Worm (Caenorhabditis elegans) whole organism, young adult: Measurements from ENCODE around the gene T01B7.5.
A peak's percentile ranks its signal among the peaks of the same experiment; 100 is the strongest.

Experiments used
- B0336.3 ChIP-seq: fragments of 200-800 bp; sonication (Bioruptor generic); IDR thresholded peaks from 2 replicates; pipeline ENCODE4 v1.3.6; 2022; ENCODE audit warnings: missing genetic modification characterization, missing compliant biosample characterization
- C06A6.2 ChIP-seq: fragments of 200-800 bp; sonication (Bioruptor generic); conservative IDR thresholded peaks from 2 replicates; pipeline ENCODE4 v1.3.6; 2022; ENCODE audit warnings: missing genetic modification characterization, missing compliant biosample characterization
- D2030.7 ChIP-seq: fragments of 200-800 bp; sonication (Bioruptor generic); IDR thresholded peaks from 2 replicates; pipeline ENCODE4 v1.3.6; 2022; ENCODE audit warnings: missing genetic modification reagents, missing genetic modification characterization, missing compliant biosample characterization
- F10E7.11 ChIP-seq: sonication (generic microtip); optimal IDR thresholded peaks from 2 replicates; lab custom pipeline; 2017; ENCODE audit warnings: mild to moderate bottlenecking, missing genetic modification characterization, moderate library complexity, missing compliant biosample characterization
- F39B2.1 ChIP-seq: fragments of 200-800 bp; sonication (Bioruptor generic); IDR thresholded peaks from 2 replicates; pipeline ENCODE4 v1.3.6; 2022; ENCODE audit warnings: missing genetic modification reagents, missing genetic modification characterization, missing compliant biosample characterization
- F49E8.2 ChIP-seq: sonication (generic microtip); optimal IDR thresholded peaks from 3 replicates; lab custom pipeline; 2017; ENCODE audit warnings: missing genetic modification characterization, mild to moderate bottlenecking, missing compliant biosample characterization, antibody characterized with exemption, moderate library complexity; ENCODE audit not compliant: insufficient read depth
- F55B11.4 ChIP-seq: sonication (generic microtip); optimal IDR thresholded peaks from 2 replicates; lab custom pipeline; 2016; ENCODE audit warnings: missing compliant biosample characterization, missing genetic modification characterization, borderline replicate concordance; ENCODE audit not compliant: insufficient read depth
- F57A8.1 ChIP-seq: fragments of 200-800 bp; sonication (Bioruptor generic); optimal IDR thresholded peaks from 2 replicates; lab custom pipeline; 2018; ENCODE audit warnings: mild to moderate bottlenecking, missing genetic modification characterization, moderate library complexity, missing compliant biosample characterization
- F57C9.4 ChIP-seq: sonication (generic microtip); optimal IDR thresholded peaks from 2 replicates; lab custom pipeline; 2017; ENCODE audit warnings: mild to moderate bottlenecking, missing genetic modification characterization, missing compliant biosample characterization
- K12H6.12 ChIP-seq: fragments of 200-800 bp; sonication (Bioruptor generic); optimal IDR thresholded peaks from 2 replicates; lab custom pipeline; 2018; ENCODE audit warnings: mild to moderate bottlenecking, missing genetic modification characterization, missing compliant biosample characterization
- Y56A3A.18 ChIP-seq: fragments of 200-800 bp; sonication (Bioruptor generic); IDR thresholded peaks from 2 replicates; pipeline ENCODE4 v1.3.6; 2022; ENCODE audit warnings: missing genetic modification reagents, missing genetic modification characterization, missing compliant biosample characterization
- Y95B8A.8 ChIP-seq: fragments of 200-800 bp; sonication (Bioruptor generic); IDR thresholded peaks from 2 replicates; pipeline ENCODE4 v1.3.6; 2022; ENCODE audit warnings: missing genetic modification reagents, missing genetic modification characterization, missing compliant biosample characterization
- ama-1 ChIP-seq, 3 experiments: fragments of 150-350 bp in 1 of 3; sonication (generic microtip) in 2 of 3; optimal IDR thresholded peaks; 2 replicates each; lab custom pipeline; 2014 to 2018; ENCODE audit warnings: missing biosample characterization in 2 of 3, missing genetic modification characterization in 2 of 3, missing genetic modification reagents in 2 of 3
- aptf-3 ChIP-seq: fragments of 200-800 bp; sonication (Bioruptor generic); IDR thresholded peaks from 2 replicates; pipeline ENCODE4 v1.3.6; 2022; ENCODE audit warnings: missing genetic modification characterization, missing compliant biosample characterization
- attf-3 ChIP-seq: fragments of 200-800 bp; sonication (Bioruptor generic); conservative IDR thresholded peaks from 2 replicates; pipeline ENCODE4 v1.3.6; 2022; ENCODE audit warnings: missing genetic modification reagents, missing genetic modification characterization, missing compliant biosample characterization
- attf-6 ChIP-seq: fragments of 200-800 bp; sonication (Bioruptor generic); IDR thresholded peaks from 2 replicates; pipeline ENCODE4 v1.3.6; 2022; ENCODE audit warnings: missing genetic modification reagents, missing genetic modification characterization, missing compliant biosample characterization
- ccch-3 ChIP-seq: fragments of 200-800 bp; sonication (Bioruptor generic); optimal IDR thresholded peaks from 2 replicates; lab custom pipeline; 2018; ENCODE audit warnings: mild to moderate bottlenecking, missing genetic modification characterization, missing compliant biosample characterization
- cebp-1 ChIP-seq, 2 experiments: fragments of 200-800 bp in 1 of 2; sonication (Bioruptor generic) in 1 of 2; sonication (generic microtip) in 1 of 2; IDR thresholded peaks in 1 of 2; optimal IDR thresholded peaks in 1 of 2; 2 replicates each; pipeline versions ENCODE4 v1.3.6 to Lab custom; 2017 to 2022; ENCODE audit warnings: missing compliant biosample characterization in 2 of 2, missing genetic modification characterization in 2 of 2, mild to moderate bottlenecking in 1 of 2, missing genetic modification reagents in 1 of 2, moderate library complexity in 1 of 2
- ceh-100 ChIP-seq: fragments of 200-800 bp; sonication (Bioruptor generic); IDR thresholded peaks from 2 replicates; pipeline ENCODE4 v1.3.6; 2022; ENCODE audit warnings: missing genetic modification reagents, missing genetic modification characterization, missing compliant biosample characterization
- ceh-40 ChIP-seq: fragments of 200-800 bp; sonication (Bioruptor generic); IDR thresholded peaks from 2 replicates; pipeline ENCODE4 v1.3.6; 2022; ENCODE audit warnings: missing genetic modification characterization, missing compliant biosample characterization
- ceh-91 ChIP-seq: fragments of 200-800 bp; sonication (Bioruptor generic); IDR thresholded peaks from 2 replicates; pipeline ENCODE4 v1.3.6; 2022; ENCODE audit warnings: missing genetic modification reagents, missing genetic modification characterization, missing compliant biosample characterization
- die-1 ChIP-seq: sonication (generic microtip); optimal IDR thresholded peaks from 2 replicates; lab custom pipeline; 2016; ENCODE audit warnings: missing genotype, mild to moderate bottlenecking, missing genetic modification characterization, missing compliant biosample characterization
- dpff-1 ChIP-seq: sonication (generic microtip); optimal IDR thresholded peaks from 2 replicates; lab custom pipeline; 2017; ENCODE audit warnings: mild to moderate bottlenecking, missing genetic modification characterization, missing compliant biosample characterization
- dpl-1 ChIP-seq: fragments of 150-350 bp; optimal IDR thresholded peaks from 2 replicates; lab custom pipeline; 2014; ENCODE audit warnings: missing biosample characterization, missing genetic modification reagents, missing genetic modification characterization
- him-1 ChIP-seq: sonication (generic microtip); optimal IDR thresholded peaks from 2 replicates; lab custom pipeline; 2016; ENCODE audit warnings: missing genotype, missing genetic modification reagents, missing genetic modification characterization, missing compliant biosample characterization
- hlh-12 ChIP-seq: sonication (generic microtip); optimal IDR thresholded peaks from 2 replicates; lab custom pipeline; 2016; ENCODE audit warnings: missing genetic modification characterization, missing compliant biosample characterization
- hmg-1.2 ChIP-seq: fragments of 200-800 bp; sonication (Bioruptor generic); IDR thresholded peaks from 2 replicates; pipeline ENCODE4 v1.3.6; 2022; ENCODE audit warnings: missing genetic modification reagents, missing genetic modification characterization, missing compliant biosample characterization
- lag-1 ChIP-seq: fragments of 200-800 bp; sonication (Bioruptor generic); IDR thresholded peaks from 2 replicates; pipeline ENCODE4 v1.3.6; 2022; ENCODE audit warnings: missing genetic modification reagents, missing genetic modification characterization, missing compliant biosample characterization
- lin-26 ChIP-seq: fragments of 200-800 bp; sonication (Bioruptor generic); IDR thresholded peaks from 2 replicates; pipeline ENCODE4 v1.3.6; 2022; ENCODE audit warnings: missing genetic modification reagents, missing genetic modification characterization, missing compliant biosample characterization
- lin-35 ChIP-seq, 3 experiments: fragments of 150-350 bp in 2 of 3; sonication (generic microtip) in 1 of 3; optimal IDR thresholded peaks; 2 replicates each; lab custom pipeline; 2014 to 2018; ENCODE audit warnings: missing biosample characterization in 3 of 3, missing genetic modification characterization in 3 of 3, missing genetic modification reagents in 3 of 3
- lin-40 ChIP-seq: sonication (generic microtip); optimal IDR thresholded peaks from 2 replicates; lab custom pipeline; 2016; ENCODE audit warnings: missing genetic modification characterization, mild to moderate bottlenecking, missing compliant biosample characterization, missing genotype, missing genetic modification reagents
- lsl-1 ChIP-seq: fragments of 200-800 bp; sonication (Bioruptor generic); optimal IDR thresholded peaks from 2 replicates; lab custom pipeline; 2018; ENCODE audit warnings: mild to moderate bottlenecking, missing genetic modification characterization, moderate library complexity, missing compliant biosample characterization
- lsy-27 ChIP-seq: sonication (generic microtip); optimal IDR thresholded peaks from 2 replicates; lab custom pipeline; 2017; ENCODE audit warnings: missing genetic modification characterization, mild to moderate bottlenecking, missing compliant biosample characterization, antibody characterized with exemption, missing genotype, borderline replicate concordance; ENCODE audit not compliant: insufficient read depth
- madf-8 ChIP-seq: fragments of 200-800 bp; sonication (Bioruptor generic); conservative IDR thresholded peaks from 2 replicates; pipeline ENCODE4 v1.3.6; 2022; ENCODE audit warnings: missing genetic modification reagents, missing genetic modification characterization, missing compliant biosample characterization
- mcd-1 ChIP-seq: fragments of 200-800 bp; sonication (Bioruptor generic); IDR thresholded peaks from 2 replicates; pipeline ENCODE4 v1.3.6; 2022; ENCODE audit warnings: missing genetic modification reagents, missing genetic modification characterization, missing compliant biosample characterization
- nhr-120 ChIP-seq: fragments of 200-800 bp; sonication (Bioruptor generic); IDR thresholded peaks from 2 replicates; pipeline ENCODE4 v1.3.6; 2022; ENCODE audit warnings: missing genetic modification characterization, missing compliant biosample characterization
- nhr-80 ChIP-seq: sonication (generic microtip); optimal IDR thresholded peaks from 2 replicates; lab custom pipeline; 2016; ENCODE audit warnings: missing genetic modification characterization, missing compliant biosample characterization
- pbrm-1 ChIP-seq: fragments of 200-800 bp; sonication (Bioruptor generic); IDR thresholded peaks from 2 replicates; pipeline ENCODE4 v1.3.6; 2022; ENCODE audit warnings: missing genetic modification reagents, missing genetic modification characterization, missing compliant biosample characterization
- pha-4 ChIP-seq: fragments of 150-350 bp; sonication (generic microtip); optimal IDR thresholded peaks from 2 replicates; lab custom pipeline; 2014; ENCODE audit warnings: missing biosample characterization, missing genetic modification reagents, missing genetic modification characterization
- rec-8 ChIP-seq, 2 experiments: sonication (generic microtip); optimal IDR thresholded peaks; 2 replicates each; lab custom pipeline; 2016; ENCODE audit warnings: mild to moderate bottlenecking in 2 of 2, missing genetic modification characterization in 2 of 2, missing genetic modification reagents in 2 of 2, missing genotype in 2 of 2, missing biosample characterization in 1 of 2, missing compliant biosample characterization in 1 of 2, moderate library complexity in 1 of 2
- sdz-38 ChIP-seq: sonication (generic microtip); optimal IDR thresholded peaks from 2 replicates; lab custom pipeline; 2016; ENCODE audit warnings: missing genotype, missing genetic modification characterization, missing compliant biosample characterization
- snpc-3.4 ChIP-seq: sonication (generic microtip); optimal IDR thresholded peaks from 2 replicates; lab custom pipeline; 2017; ENCODE audit warnings: missing genetic modification characterization, mild to moderate bottlenecking, missing compliant biosample characterization, antibody characterized with exemption, moderate library complexity, missing genotype, missing genetic modification reagents
- somi-1 ChIP-seq: fragments of 200-800 bp; sonication (Bioruptor generic); optimal IDR thresholded peaks from 2 replicates; lab custom pipeline; 2018; ENCODE audit warnings: mild to moderate bottlenecking, missing genetic modification characterization, missing compliant biosample characterization
- tlf-1 ChIP-seq: fragments of 200-800 bp; sonication (Bioruptor generic); optimal IDR thresholded peaks from 2 replicates; lab custom pipeline; 2018; ENCODE audit warnings: mild to moderate bottlenecking, missing genetic modification characterization, missing compliant biosample characterization
- unc-130 ChIP-seq: sonication (generic microtip); optimal IDR thresholded peaks from 2 replicates; lab custom pipeline; 2016; ENCODE audit warnings: missing genetic modification reagents, missing genetic modification characterization, missing compliant biosample characterization
- xnd-1 ChIP-seq: sonication (generic microtip); optimal IDR thresholded peaks from 2 replicates; lab custom pipeline; 2016; ENCODE audit warnings: missing genotype, missing genetic modification reagents, missing genetic modification characterization, missing compliant biosample characterization
- ztf-25 ChIP-seq: fragments of 200-800 bp; sonication (Bioruptor generic); IDR thresholded peaks from 2 replicates; pipeline ENCODE4 v1.3.6; 2022; ENCODE audit warnings: missing genetic modification reagents, missing genetic modification characterization, missing compliant biosample characterization

Gene T01B7.5

DNA sequence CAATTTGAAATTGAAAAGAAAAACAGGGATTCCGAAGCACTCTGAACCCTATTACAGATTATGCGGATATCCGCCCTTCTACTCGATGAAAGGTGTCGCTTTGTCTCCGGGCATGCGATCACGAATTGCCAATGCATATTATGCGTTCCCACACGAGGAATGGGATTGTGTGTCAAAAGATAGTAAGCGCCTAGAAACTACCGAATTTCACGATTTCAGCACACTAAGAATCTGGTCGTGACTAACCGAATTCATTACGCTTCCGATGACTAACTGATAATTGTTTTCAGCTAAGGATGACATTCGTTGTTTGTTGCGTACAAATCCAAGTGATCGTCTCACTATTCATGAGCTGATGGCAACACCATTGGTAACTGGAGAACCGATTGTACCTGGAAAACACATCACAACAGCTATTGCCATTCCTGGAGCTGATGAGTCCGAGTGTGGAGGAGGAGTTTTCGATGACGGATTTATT lies 29.7 kb downstream of the T01B7.5 start (continued):
- TF ChIP-seq cebp-1 (GFP tag; IDR thresholded peaks at IDR 0.05; lab: Robert Waterston, UW): peak; percentile 52
- TF ChIP-seq cebp-1 (tag; optimal IDR thresholded peaks at IDR 0.05; lab: Kevin White, UChicago): peak; percentile 66
- TF ChIP-seq madf-8 (GFP tag; lab: Robert Waterston, UW): no peak
- TF ChIP-seq dpl-1 (GFP tag; lab: Kevin White, UChicago): no peak
- no peak for TF ChIP-seq lin-35 (GFP tag; optimal IDR thresholded peaks at IDR 0.05; lab: Kevin White, UChicago)
- TF ChIP-seq xnd-1 (tag; lab: Kevin White, UChicago): no peak
- TF ChIP-seq B0336.3 (GFP tag; lab: Robert Waterston, UW): peak; percentile 70
- TF ChIP-seq hmg-1.2 (GFP tag; lab: Robert Waterston, UW): peak; percentile 23; the same call in 1 of the 2 replicates
- no peak for TF ChIP-seq ceh-40 (GFP tag; lab: Robert Waterston, UW)
- TF ChIP-seq F39B2.1 (GFP tag; lab: Robert Waterston, UW): no peak
- TF ChIP-seq attf-3: no peak
- TF ChIP-seq ceh-91 (GFP tag; lab: Robert Waterston, UW): no peak
- TF ChIP-seq lsy-27 (tag; lab: Kevin White, UChicago): no peak
- no peak for TF ChIP-seq ccch-3 (GFP tag; lab: Kevin White, UChicago)
- TF ChIP-seq mcd-1 (GFP tag; lab: Robert Waterston, UW): no peak
- TF ChIP-seq ama-1 (optimal IDR thresholded peaks at IDR 0.05; lab: Kevin White, UChicago): peak; percentile 23
- no peak for TF ChIP-seq ama-1 (GFP tag; optimal IDR thresholded peaks at IDR 0.05; lab: Kevin White, UChicago)
- TF ChIP-seq attf-6 (GFP tag; lab: Robert Waterston, UW): no peak
- no peak for TF ChIP-seq F55B11.4 (tag; lab: Kevin White, UChicago)
- no peak for TF ChIP-seq pha-4 (tag; lab: Kevin White, UChicago)
- no peak for TF ChIP-seq dpff-1 (tag; lab: Kevin White, UChicago)
- TF ChIP-seq Y95B8A.8: peak; percentile 59; the same call in 1 of the 2 replicates
- TF ChIP-seq nhr-120: no peak
- TF ChIP-seq die-1 (tag; lab: Kevin White, UChicago): peak; percentile 13
- no peak for TF ChIP-seq Y56A3A.18 (GFP tag; lab: Robert Waterston, UW)
- no peak for TF ChIP-seq F49E8.2
- TF ChIP-seq F57A8.1 (GFP tag; lab: Kevin White, UChicago): peak; percentile 20
- TF ChIP-seq unc-130: no peak
- TF ChIP-seq ztf-25 (GFP tag; lab: Robert Waterston, UW): 0 out of 2 replicates have a peak, but pooled peaks have one; percentile 52
- TF ChIP-seq K12H6.12: no peak
- no peak; the same call in 1 of the 2 replicates for TF ChIP-seq pbrm-1
- TF ChIP-seq F57C9.4: peak; percentile 29
- TF ChIP-seq D2030.7 (GFP tag; lab: Robert Waterston, UW): no peak
- no peak for TF ChIP-seq nhr-80 (tag; lab: Kevin White, UChicago)
- TF ChIP-seq F10E7.11: no peak
- TF ChIP-seq lag-1 (GFP tag; lab: Robert Waterston, UW): no peak
- TF ChIP-seq lsl-1: no peak
- no peak for TF ChIP-seq ceh-100 (GFP tag; lab: Robert Waterston, UW)
- no peak for TF ChIP-seq lin-40
- no peak for TF ChIP-seq rec-8 (tag; optimal IDR thresholded peaks at IDR 0.05; lab: Kevin White, UChicago)
- no peak; the same call in 1 of the 2 replicates for TF ChIP-seq C06A6.2 (GFP tag; lab: Robert Waterston, UW)
- TF ChIP-seq tlf-1 (GFP tag; lab: Kevin White, UChicago): peak; percentile 52
- TF ChIP-seq lin-26: 0 out of 2 replicates have a peak, but pooled peaks have one; percentile 47
- TF ChIP-seq snpc-3.4 (tag; lab: Kevin White, UChicago): no peak
- no peak for TF ChIP-seq somi-1 (GFP tag; lab: Kevin White, UChicago)
- TF ChIP-seq hlh-12 (tag; lab: Kevin White, UChicago): no peak
- no peak for TF ChIP-seq him-1 (tag; lab: Kevin White, UChicago)
- TF ChIP-seq sdz-38 (tag; lab: Kevin White, UChicago): no peak
- TF ChIP-seq aptf-3 (GFP tag; lab: Robert Waterston, UW): no peak
